Worm (Caenorhabditis elegans): ENCODE measurements around the gene lgc-17.
A peak's percentile ranks its signal among the peaks of the same experiment; 100 is the strongest.

Gene lgc-17

ce11 chrX:12106004-12106403 lies 15.4 kb upstream of the lgc-17 start (continued):
- TF ChIP-seq Y67H2A.10 (GFP tag; conservative IDR thresholded peaks at IDR 0.05) (peak; percentile 73), ztf-6 (GFP tag; IDR thresholded peaks at IDR 0.05) (no peak; the same call in 1 of the 2 replicates), gei-17 (GFP tag; optimal IDR thresholded peaks at IDR 0.05) (peak; percentile 84), B0019.2 (GFP tag; conservative IDR thresholded peaks at IDR 0.05) (no peak; the same call in 1 of the 2 replicates), lin-54 (GFP tag; optimal IDR thresholded peaks at IDR 0.05) (no peak), fkh-3 (tag; optimal IDR thresholded peaks at IDR 0.05) (peak; percentile 91), lsl-1 (GFP tag; optimal IDR thresholded peaks at IDR 0.05) (no peak), madf-6 (GFP tag; IDR thresholded peaks at IDR 0.05) (no peak), K12H6.12 (tag; optimal IDR thresholded peaks at IDR 0.05) (peak; percentile 79), tlf-1 (GFP tag; optimal IDR thresholded peaks at IDR 0.05) (peak; percentile 65), Y53F4B.3 (GFP tag; IDR thresholded peaks at IDR 0.05) (peak; percentile 84), nhr-90 (tag; optimal IDR thresholded peaks at IDR 0.05) (peak; percentile 93), F39B2.1 (GFP tag; IDR thresholded peaks at IDR 0.05) (no peak), bed-1 (GFP tag; IDR thresholded peaks at IDR 0.05) (no peak), let-607 (tag; optimal IDR thresholded peaks at IDR 0.05) (peak; percentile 55 to 74), athp-1 (tag; optimal IDR thresholded peaks at IDR 0.05) (peak; percentile 32), zim-3 (tag; optimal IDR thresholded peaks at IDR 0.05) (peak; percentile 89), dpl-1 (GFP tag; optimal IDR thresholded peaks at IDR 0.05) (peak; percentile 21), hsf-1 (GFP tag; IDR thresholded peaks at IDR 0.05) (no peak), sea-2 (GFP tag; IDR thresholded peaks at IDR 0.05) (peak; percentile 85; the same call in 1 of the 2 replicates), ztf-22 (GFP tag; optimal IDR thresholded peaks at IDR 0.05) (peak; percentile 64), F57C9.4 (tag; optimal IDR thresholded peaks at IDR 0.05) (no peak), hlh-12 (tag; optimal IDR thresholded peaks at IDR 0.05) (peak; percentile 87), lin-35 (GFP tag; optimal IDR thresholded peaks at IDR 0.05) (peak in 1 of 3 experiments; percentile 89), nfya-1 (tag; optimal IDR thresholded peaks at IDR 0.05; ENCODE audit: borderline replicate concordance, insufficient read depth) (no peak), cebp-2 (GFP tag; IDR thresholded peaks at IDR 0.05) (peak; percentile 97), madf-10 (tag; optimal IDR thresholded peaks at IDR 0.05) (peak; percentile 85), nfya-2 (GFP tag; IDR thresholded peaks at IDR 0.05) (no peak), ekl-4 (GFP tag; IDR thresholded peaks at IDR 0.05) (peak; percentile 88), F10E7.11 (tag; optimal IDR thresholded peaks at IDR 0.05) (peak; percentile 36), K11D2.4 (GFP tag; IDR thresholded peaks at IDR 0.05) (peak; percentile 88), let-526 (GFP tag; IDR thresholded peaks at IDR 0.05) (peak; percentile 92), Y53G8AR.9 (GFP tag; conservative IDR thresholded peaks at IDR 0.05) (peak; percentile 84), chd-7 (tag; optimal IDR thresholded peaks at IDR 0.05) (peak; percentile 92), hmg-1.2 (GFP tag; IDR thresholded peaks at IDR 0.05) (peak; percentile 89), cebp-1 (GFP tag; IDR thresholded peaks at IDR 0.05) (peak; percentile 40; the same call in 1 of the 2 replicates), cebp-1 (tag; optimal IDR thresholded peaks at IDR 0.05) (no peak), snpc-4 (GFP tag; optimal IDR thresholded peaks at IDR 0.05) (no peak), snpc-4 (tag; optimal IDR thresholded peaks at IDR 0.05) (peak in 2 of 4 experiments; percentile 75 to 87), mxl-1 (tag; optimal IDR thresholded peaks at IDR 0.05) (peak; percentile 91), rpc-1 (optimal IDR thresholded peaks at IDR 0.05) (peak; percentile 97), rpc-1 (tag; optimal IDR thresholded peaks at IDR 0.05) (peak; percentile 99), ceh-27 (GFP tag; optimal IDR thresholded peaks at IDR 0.05) (peak; percentile 91), somi-1 (GFP tag; optimal IDR thresholded peaks at IDR 0.05) (peak; percentile 80), ceh-58 (GFP tag; IDR thresholded peaks at IDR 0.05) (no peak), lsy-27 (tag; optimal IDR thresholded peaks at IDR 0.05; ENCODE audit: borderline replicate concordance, insufficient read depth) (no peak), hmg-20 (GFP tag; IDR thresholded peaks at IDR 0.05) (peak; percentile 60), F33H1.4 (GFP tag; IDR thresholded peaks at IDR 0.05) (no peak), attf-6 (GFP tag; IDR thresholded peaks at IDR 0.05) (peak; percentile 60; the same call in 1 of the 2 replicates)
